Worm (Caenorhabditis elegans): ENCODE data around the gene T25C12.3.

DNA sequence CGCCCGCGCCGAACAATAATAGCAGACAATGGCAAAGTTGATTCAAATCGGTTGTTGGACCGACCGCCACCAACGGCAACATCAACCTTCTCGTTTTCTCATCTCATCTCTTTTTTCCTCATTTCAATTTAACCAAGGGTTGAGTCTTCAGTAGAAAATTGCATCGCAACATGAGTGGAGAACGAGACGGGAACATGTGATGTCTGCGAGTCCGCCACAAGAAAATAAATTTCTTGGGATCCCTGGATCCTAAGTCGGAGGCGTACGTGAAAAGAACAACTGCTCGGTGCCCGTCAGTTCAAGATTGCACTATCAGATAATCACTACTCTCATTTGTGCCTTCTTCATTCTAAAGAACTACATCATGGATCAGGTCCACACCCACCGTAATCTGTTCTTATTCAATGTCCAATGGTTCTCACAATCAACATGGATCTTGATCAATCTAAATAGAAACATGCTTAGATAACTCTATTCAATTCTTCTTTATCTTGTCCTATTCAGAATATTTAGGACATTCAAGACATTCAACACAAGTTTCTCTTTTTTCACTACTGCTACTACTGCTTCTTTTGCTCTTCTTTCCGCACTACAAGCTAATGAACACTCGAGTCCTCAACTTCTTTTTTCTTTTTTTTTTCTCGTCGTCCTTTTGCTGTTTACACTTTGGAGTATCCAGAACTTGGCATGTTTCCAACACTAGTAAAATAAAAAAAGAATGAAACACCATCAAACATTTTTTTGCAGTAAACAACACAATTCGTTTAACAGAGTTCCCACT, 25.0 kb downstream of the T25C12.3 start:
- TF ChIP-seq tbx-11 (GFP tag; IDR thresholded peaks at IDR 0.05): no peak
- TF ChIP-seq tra-4 (tag; optimal IDR thresholded peaks at IDR 0.05): no peak
- TF ChIP-seq scrt-1 (GFP tag; IDR thresholded peaks at IDR 0.05): no peak
- TF ChIP-seq ets-7 (tag; optimal IDR thresholded peaks at IDR 0.05): no peak
- no peak for TF ChIP-seq ceh-36 (tag; optimal IDR thresholded peaks at IDR 0.05)
- TF ChIP-seq aly-1 (tag; optimal IDR thresholded peaks at IDR 0.05): no peak
- no peak for TF ChIP-seq pes-1 (GFP tag; IDR thresholded peaks at IDR 0.05)

All from whole organism, early embryonic.